Worm (Caenorhabditis elegans): Measurements from ENCODE around the gene T02D1.8.

ce11 chrIV:17387442-17387967 lies at the start of gene T02D1.8:
- TF ChIP-seq dao-5 (tag; optimal IDR thresholded peaks at IDR 0.05) = no peak
- no peak for TF ChIP-seq him-1 (tag; optimal IDR thresholded peaks at IDR 0.05)
- TF ChIP-seq W03F9.2 (tag; optimal IDR thresholded peaks at IDR 0.05) = no peak
